Worm (Caenorhabditis elegans) whole organism, L2 larva: ENCODE measurements around the gene srx-22.

Source experiments
- ama-1 ChIP-seq: fragments of 150-350 bp; optimal IDR thresholded peaks from 2 replicates; lab custom pipeline; 2018; ENCODE audit warnings: inconsistent platforms
- blmp-1 ChIP-seq: sonication (generic microtip); optimal IDR thresholded peaks from 2 replicates; lab custom pipeline; 2017; ENCODE audit warnings: missing genetic modification characterization, mild to moderate bottlenecking, missing compliant biosample characterization, antibody characterized with exemption, moderate library complexity; ENCODE audit not compliant: insufficient read depth
- dmd-4 ChIP-seq: sonication (generic microtip); optimal IDR thresholded peaks from 2 replicates; lab custom pipeline; 2017; ENCODE audit warnings: missing biosample characterization, missing genetic modification characterization
- egl-27 ChIP-seq: sonication (generic microtip); optimal IDR thresholded peaks from 3 replicates; lab custom pipeline; 2017; ENCODE audit warnings: missing biosample characterization, missing genetic modification reagents, missing genetic modification characterization
- fos-1 ChIP-seq: fragments of 150-350 bp; optimal IDR thresholded peaks from 2 replicates; lab custom pipeline; 2014; ENCODE audit warnings: missing biosample characterization, missing genetic modification characterization
- lin-39 ChIP-seq: fragments of 150-350 bp; optimal IDR thresholded peaks from 2 replicates; lab custom pipeline; 2014; ENCODE audit warnings: missing biosample characterization, missing genetic modification reagents, missing genetic modification characterization
- lsy-2 ChIP-seq, 2 experiments: fragments of 150-350 bp in 1 of 2; sonication (generic microtip) in 1 of 2; optimal IDR thresholded peaks; 2 replicates each; lab custom pipeline; 2014 to 2017; ENCODE audit warnings: missing biosample characterization in 2 of 2, missing genetic modification characterization in 2 of 2
- mdl-1 ChIP-seq, 2 experiments: fragments of 150-350 bp in 1 of 2; sonication (generic microtip) in 1 of 2; optimal IDR thresholded peaks; 2 replicates each; lab custom pipeline; 2017; ENCODE audit warnings: missing biosample characterization in 2 of 2, missing genetic modification characterization in 2 of 2
- nhr-237 ChIP-seq: fragments of 150-350 bp; optimal IDR thresholded peaks from 2 replicates; lab custom pipeline; 2014; ENCODE audit warnings: missing biosample characterization, missing genetic modification characterization
- nhr-77 ChIP-seq: fragments of 150-350 bp; optimal IDR thresholded peaks from 2 replicates; lab custom pipeline; 2014; ENCODE audit warnings: missing biosample characterization, missing genetic modification characterization
- skn-1 ChIP-seq: sonication (generic microtip); optimal IDR thresholded peaks from 2 replicates; lab custom pipeline; 2017; ENCODE audit warnings: missing biosample characterization, missing genetic modification characterization
- unc-39 ChIP-seq: fragments of 150-350 bp; optimal IDR thresholded peaks from 2 replicates; lab custom pipeline; 2014; ENCODE audit warnings: missing biosample characterization, missing genetic modification characterization

DNA sequence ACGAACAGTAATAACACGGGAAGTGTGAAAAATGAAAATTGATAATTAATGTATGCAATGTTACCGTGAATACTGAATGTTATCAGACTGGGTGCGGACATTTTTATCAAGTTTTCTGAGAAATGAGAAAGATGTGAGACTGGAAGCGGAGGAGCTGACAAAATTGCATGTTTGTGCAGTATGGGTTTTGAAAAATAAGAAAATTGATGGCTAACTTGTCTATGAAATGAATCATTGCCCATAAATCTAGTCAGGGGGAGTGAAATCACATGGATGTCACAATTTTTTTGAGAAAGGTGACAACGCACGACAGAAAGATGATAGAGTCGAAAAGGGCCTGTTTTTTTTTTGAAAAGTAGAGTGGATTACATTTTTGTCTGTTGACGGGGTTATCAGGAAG, 8.4 kb upstream of the srx-22 start, which contains the start of gene sru-24:
- TF ChIP-seq unc-39 (no peak), fos-1 (no peak), skn-1 (tag; lab: Kevin White, UChicago) (no peak), dmd-4 (tag; lab: Kevin White, UChicago) (no peak), ama-1 (lab: Kevin White, UChicago) (no peak), nhr-237 (tag; lab: Kevin White, UChicago) (no peak), mdl-1 (tag; optimal IDR thresholded peaks at IDR 0.05; lab: Kevin White, UChicago) (no peak), lsy-2 (tag; optimal IDR thresholded peaks at IDR 0.05; lab: Kevin White, UChicago) (no peak), blmp-1 (no peak), egl-27 (tag; lab: Kevin White, UChicago) (no peak), lin-39 (tag; lab: Kevin White, UChicago) (no peak), nhr-77 (tag; lab: Kevin White, UChicago) (no peak)
